Worm (Caenorhabditis elegans): Measurements from ENCODE around the gene ash-2.

- TF ChIP-seq snpc-4 (tag; optimal IDR thresholded peaks at IDR 0.05) (no peak), zag-1 (tag; optimal IDR thresholded peaks at IDR 0.05) (no peak), gmeb-1 (tag; optimal IDR thresholded peaks at IDR 0.05) (no peak), mbf-1 (tag; optimal IDR thresholded peaks at IDR 0.05) (no peak), nhr-237 (tag; optimal IDR thresholded peaks at IDR 0.05) (no peak), mab-5 (tag; optimal IDR thresholded peaks at IDR 0.05) (no peak), unc-62 (GFP tag; optimal IDR thresholded peaks at IDR 0.05) (no peak), ama-1 (optimal IDR thresholded peaks at IDR 0.05) (no peak), nhr-12 (tag; optimal IDR thresholded peaks at IDR 0.05) (no peak), lin-11 (tag; optimal IDR thresholded peaks at IDR 0.05) (no peak), sem-4 (tag; optimal IDR thresholded peaks at IDR 0.05) (no peak), Y55F3AM.14 (GFP tag; optimal IDR thresholded peaks at IDR 0.05) (no peak)
Measured at ce11 chrII:12036075-12036474, 56.4 kb downstream of the ash-2 start.

Data from whole organism, L2 larva.